Fruit fly (Drosophila melanogaster): Measurements from ENCODE around the gene CG34277.

Gene CG34277

dm6 chr3R:5393742-5394391 is 24.5 kb downstream of the CG34277 start, which contains the start of gene CG1172 (continued):
- TF ChIP-seq jigr1 (GFP tag; IDR thresholded peaks at IDR 0.05) (no peak), CG2678 (tag; optimal IDR thresholded peaks at IDR 0.05) (no peak), Sry-δ (GFP tag; optimal IDR thresholded peaks at IDR 0.05) (peak; percentile 70), pfk (GFP tag; optimal IDR thresholded peaks at IDR 0.05) (no peak), B-H1 (GFP tag; IDR thresholded peaks at IDR 0.05) (no peak), kni (GFP tag; optimal IDR thresholded peaks at IDR 0.05) (no peak), jumu (GFP tag; optimal IDR thresholded peaks at IDR 0.05) (no peak), gfzf (GFP tag; optimal IDR thresholded peaks at IDR 0.05) (peak; percentile 95), gcm2 (GFP tag; optimal IDR thresholded peaks at IDR 0.05) (no peak), CG16813 (GFP tag; IDR thresholded peaks at IDR 0.05; ENCODE audit: partially characterized antibody) (peak; percentile 79), CG9437 (GFP tag; optimal IDR thresholded peaks at IDR 0.05) (no peak), nom (GFP tag; optimal IDR thresholded peaks at IDR 0.05) (no peak), CG15269 (tag; optimal IDR thresholded peaks at IDR 0.05) (peak; percentile 1), CG10431 (GFP tag; optimal IDR thresholded peaks at IDR 0.05) (peak; percentile 27), CG7963 (GFP tag; IDR thresholded peaks at IDR 0.05; ENCODE audit: partially characterized antibody) (peak; percentile 50; the same call in 1 of the 3 replicates), Mad (GFP tag; optimal IDR thresholded peaks at IDR 0.05) (no peak), tup (GFP tag; optimal IDR thresholded peaks at IDR 0.05) (no peak), sc (optimal IDR thresholded peaks at IDR 0.05) (no peak), sc (GFP tag; optimal IDR thresholded peaks at IDR 0.05) (no peak), vfl (GFP tag; optimal IDR thresholded peaks at IDR 0.05) (no peak), Rx (GFP tag; IDR thresholded peaks at IDR 0.05) (no peak), CG12769 (tag; optimal IDR thresholded peaks at IDR 0.05) (no peak), CG13775 (GFP tag; optimal IDR thresholded peaks at IDR 0.05) (no peak), CG6683 (GFP tag; optimal IDR thresholded peaks at IDR 0.05) (no peak), onecut (GFP tag; IDR thresholded peaks at IDR 0.05) (no peak), CG11723 (GFP tag; optimal IDR thresholded peaks at IDR 0.05) (no peak), lbe (GFP tag; optimal IDR thresholded peaks at IDR 0.05) (peak; percentile 17), Taf1 (GFP tag; IDR thresholded peaks at IDR 0.05) (no peak), CG3995 (GFP tag; optimal IDR thresholded peaks at IDR 0.05) (no peak), CG2120 (GFP tag; optimal IDR thresholded peaks at IDR 0.05) (no peak), sim (GFP tag; IDR thresholded peaks at IDR 0.05) (no peak), Xrp1 (GFP tag; IDR thresholded peaks at IDR 0.05) (no peak), CG14710 (tag; optimal IDR thresholded peaks at IDR 0.05) (peak; percentile 63), CG6854 (GFP tag; optimal IDR thresholded peaks at IDR 0.05) (no peak), Ets97D (GFP tag; optimal IDR thresholded peaks at IDR 0.05) (peak; percentile 93), MTF-1 (GFP tag; optimal IDR thresholded peaks at IDR 0.05; ENCODE audit: borderline replicate concordance) (no peak), Abd-B (GFP tag; optimal IDR thresholded peaks at IDR 0.05) (peak; percentile 40), CG7745 (tag; optimal IDR thresholded peaks at IDR 0.05) (no peak), ara (GFP tag; IDR thresholded peaks at IDR 0.05) (no peak), tgo (GFP tag; IDR thresholded peaks at IDR 0.05) (no peak), Tbp (GFP tag; optimal IDR thresholded peaks at IDR 0.05) (no peak), CG1529 (GFP tag; optimal IDR thresholded peaks at IDR 0.05) (no peak), Hand (GFP tag; optimal IDR thresholded peaks at IDR 0.05) (no peak), gro (GFP tag; optimal IDR thresholded peaks at IDR 0.05) (no peak), Dll (GFP tag; IDR thresholded peaks at IDR 0.05; ENCODE audit: partially characterized antibody) (peak; percentile 84), HLHmδ (GFP tag; optimal IDR thresholded peaks at IDR 0.05) (no peak), grn (GFP tag; optimal IDR thresholded peaks at IDR 0.05) (no peak), CG10209 (GFP tag; optimal IDR thresholded peaks at IDR 0.05) (no peak), CG43689 (GFP tag; IDR thresholded peaks at IDR 0.05) (no peak), CG12219 (GFP tag; optimal IDR thresholded peaks at IDR 0.05) (no peak)
